Worm (Caenorhabditis elegans) whole organism, L4 larva: ENCODE results near the gene Y6G8.2.

Experiments
- attf-4 ChIP-seq: sonication (generic microtip); optimal IDR thresholded peaks from 3 replicates; lab custom pipeline; 2017; ENCODE audit warnings: missing biosample characterization, missing genetic modification characterization
- duxl-1 ChIP-seq: sonication (generic microtip); optimal IDR thresholded peaks from 2 replicates; lab custom pipeline; 2016; ENCODE audit warnings: mild to moderate bottlenecking, missing genetic modification characterization, moderate library complexity, missing compliant biosample characterization; ENCODE audit not compliant: poor library complexity
- egl-27 ChIP-seq: sonication (generic microtip); optimal IDR thresholded peaks from 3 replicates; lab custom pipeline; 2017; ENCODE audit warnings: missing biosample characterization, missing genetic modification reagents, missing genetic modification characterization
- fos-1 ChIP-seq: fragments of 150-350 bp; optimal IDR thresholded peaks from 2 replicates; lab custom pipeline; 2014; ENCODE audit warnings: missing biosample characterization, missing genetic modification characterization
- nhr-6 ChIP-seq: fragments of 150-350 bp; optimal IDR thresholded peaks from 2 replicates; lab custom pipeline; 2014; ENCODE audit warnings: missing biosample characterization, missing genetic modification characterization
- pqm-1 ChIP-seq: sonication (generic microtip); optimal IDR thresholded peaks from 2 replicates; lab custom pipeline; 2017; ENCODE audit warnings: missing biosample characterization, missing genetic modification characterization
- snpc-4 ChIP-seq: fragments of 150-350 bp; optimal IDR thresholded peaks from 2 replicates; lab custom pipeline; 2014; ENCODE audit warnings: missing biosample characterization, missing genetic modification characterization
- tra-1 ChIP-seq: fragments of 200-800 bp; sonication (Bioruptor generic); IDR thresholded peaks from 2 replicates; pipeline ENCODE4 v1.3.6; 2022; ENCODE audit warnings: missing genetic modification reagents, missing genetic modification characterization, missing compliant biosample characterization

DNA sequence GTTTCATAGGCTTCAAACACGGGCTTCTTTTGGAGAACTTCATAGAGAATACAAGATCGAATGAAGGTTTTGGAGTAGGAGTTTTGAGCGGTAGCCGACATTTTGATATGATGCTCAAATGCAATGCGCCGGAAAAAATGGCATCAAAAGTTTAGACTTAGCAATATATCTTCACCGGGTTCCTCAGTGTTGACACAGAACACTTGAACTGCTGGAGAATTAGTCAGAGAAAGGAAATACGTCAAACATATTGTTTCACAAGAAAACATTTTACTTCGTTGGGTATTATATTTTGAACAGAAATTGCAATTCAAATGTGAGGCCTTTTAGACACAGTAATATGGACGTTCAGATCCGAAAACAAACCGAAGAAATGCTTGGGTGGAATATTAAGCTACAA is 40.4 kb downstream of the Y6G8.2 start, which contains the start of gene fbxa-174:
- TF ChIP-seq fos-1 (tag; lab: Kevin White, UChicago) (no peak), duxl-1 (no peak), pqm-1 (tag; lab: Kevin White, UChicago) (no peak), tra-1 (GFP tag; lab: Robert Waterston, UW) (no peak), snpc-4 (no peak), nhr-6 (tag; lab: Kevin White, UChicago) (no peak), attf-4 (no peak), egl-27 (no peak)
